Worm (Caenorhabditis elegans) whole organism, L2 larva: Measurements from ENCODE around the gene F20E11.7.

Source experiments
- C34F6.9 ChIP-seq: fragments of 150-350 bp; optimal IDR thresholded peaks from 2 replicates; lab custom pipeline; 2014; ENCODE audit warnings: missing biosample characterization, missing genetic modification characterization
- Y55F3AM.14 ChIP-seq: fragments of 200-800 bp; sonication (Bioruptor generic); optimal IDR thresholded peaks from 2 replicates; lab custom pipeline; 2018; ENCODE audit warnings: mild to moderate bottlenecking, missing genetic modification characterization, missing compliant biosample characterization
- ZK546.5 ChIP-seq: sonication (generic microtip); optimal IDR thresholded peaks from 2 replicates; lab custom pipeline; 2017; ENCODE audit warnings: missing biosample characterization, missing genetic modification characterization
- alr-1 ChIP-seq: fragments of 150-350 bp; optimal IDR thresholded peaks from 2 replicates; lab custom pipeline; 2014; ENCODE audit warnings: missing biosample characterization, missing genetic modification characterization
- aly-2 ChIP-seq: fragments of 150-350 bp; optimal IDR thresholded peaks from 2 replicates; lab custom pipeline; 2014; ENCODE audit warnings: missing biosample characterization, missing genetic modification characterization
- ama-1 ChIP-seq: fragments of 150-350 bp; optimal IDR thresholded peaks from 2 replicates; lab custom pipeline; 2018; ENCODE audit warnings: inconsistent platforms
- ceh-16 ChIP-seq: fragments of 150-350 bp; optimal IDR thresholded peaks from 2 replicates; lab custom pipeline; 2014; ENCODE audit warnings: missing biosample characterization, missing genetic modification characterization
- crh-2 ChIP-seq: sonication (generic microtip); optimal IDR thresholded peaks from 2 replicates; lab custom pipeline; 2017; ENCODE audit warnings: missing biosample characterization, missing genetic modification characterization
- dmd-4 ChIP-seq: sonication (generic microtip); optimal IDR thresholded peaks from 2 replicates; lab custom pipeline; 2017; ENCODE audit warnings: missing biosample characterization, missing genetic modification characterization
- egl-27 ChIP-seq: sonication (generic microtip); optimal IDR thresholded peaks from 3 replicates; lab custom pipeline; 2017; ENCODE audit warnings: missing biosample characterization, missing genetic modification reagents, missing genetic modification characterization
- elt-1 ChIP-seq: fragments of 150-350 bp; optimal IDR thresholded peaks from 2 replicates; lab custom pipeline; 2014; ENCODE audit warnings: missing biosample characterization, missing genetic modification characterization
- elt-3 ChIP-seq: sonication (generic microtip); optimal IDR thresholded peaks from 2 replicates; lab custom pipeline; 2017; ENCODE audit warnings: missing biosample characterization, missing genetic modification characterization
- fos-1 ChIP-seq: fragments of 150-350 bp; optimal IDR thresholded peaks from 2 replicates; lab custom pipeline; 2014; ENCODE audit warnings: missing biosample characterization, missing genetic modification characterization
- gmeb-1 ChIP-seq: fragments of 150-350 bp; optimal IDR thresholded peaks from 2 replicates; lab custom pipeline; 2014; ENCODE audit warnings: missing biosample characterization, missing genetic modification characterization
- lin-11 ChIP-seq: fragments of 150-350 bp; sonication (generic microtip); optimal IDR thresholded peaks from 2 replicates; lab custom pipeline; 2014; ENCODE audit warnings: missing biosample characterization, missing genetic modification characterization, inconsistent platforms, mixed read lengths
- lin-39 ChIP-seq: fragments of 150-350 bp; optimal IDR thresholded peaks from 2 replicates; lab custom pipeline; 2014; ENCODE audit warnings: missing biosample characterization, missing genetic modification reagents, missing genetic modification characterization
- mab-5 ChIP-seq: fragments of 150-350 bp; optimal IDR thresholded peaks from 2 replicates; lab custom pipeline; 2014; ENCODE audit warnings: missing biosample characterization, missing genetic modification characterization
- mdl-1 ChIP-seq, 2 experiments: fragments of 150-350 bp in 1 of 2; sonication (generic microtip) in 1 of 2; optimal IDR thresholded peaks; 2 replicates each; lab custom pipeline; 2017; ENCODE audit warnings: missing biosample characterization in 2 of 2, missing genetic modification characterization in 2 of 2
- nhr-129 ChIP-seq: fragments of 150-350 bp; optimal IDR thresholded peaks from 2 replicates; lab custom pipeline; 2014; ENCODE audit warnings: missing biosample characterization, missing genetic modification characterization
- nhr-21 ChIP-seq: fragments of 150-350 bp; optimal IDR thresholded peaks from 2 replicates; lab custom pipeline; 2014; ENCODE audit warnings: missing biosample characterization, missing genetic modification characterization
- nhr-23 ChIP-seq: fragments of 150-350 bp; optimal IDR thresholded peaks from 2 replicates; lab custom pipeline; 2014; ENCODE audit warnings: missing biosample characterization, missing genetic modification reagents, missing genetic modification characterization
- nhr-25 ChIP-seq: fragments of 150-350 bp; sonication (generic microtip); optimal IDR thresholded peaks from 3 replicates; lab custom pipeline; 2014; ENCODE audit warnings: missing biosample characterization, missing genetic modification characterization
- nhr-6 ChIP-seq: fragments of 150-350 bp; optimal IDR thresholded peaks from 2 replicates; lab custom pipeline; 2014; ENCODE audit warnings: missing biosample characterization, missing genetic modification characterization
- nhr-77 ChIP-seq: fragments of 150-350 bp; optimal IDR thresholded peaks from 2 replicates; lab custom pipeline; 2014; ENCODE audit warnings: missing biosample characterization, missing genetic modification characterization
- sem-4 ChIP-seq: fragments of 150-350 bp; optimal IDR thresholded peaks from 2 replicates; lab custom pipeline; 2014; ENCODE audit warnings: missing biosample characterization, missing genetic modification reagents, missing genetic modification characterization
- skn-1 ChIP-seq: sonication (generic microtip); optimal IDR thresholded peaks from 2 replicates; lab custom pipeline; 2017; ENCODE audit warnings: missing biosample characterization, missing genetic modification characterization
- sma-3 ChIP-seq: sonication (generic microtip); optimal IDR thresholded peaks from 2 replicates; lab custom pipeline; 2016; ENCODE audit warnings: missing genetic modification reagents, missing genetic modification characterization, missing compliant biosample characterization
- sma-9 ChIP-seq, 2 experiments: fragments of 150-350 bp in 1 of 2; sonication (generic microtip) in 1 of 2; optimal IDR thresholded peaks; 2 replicates each; lab custom pipeline; 2014 to 2016; ENCODE audit warnings: missing genetic modification characterization in 2 of 2, mild to moderate bottlenecking in 1 of 2, missing biosample characterization in 1 of 2, missing compliant biosample characterization in 1 of 2, missing genetic modification reagents in 1 of 2, moderate library complexity in 1 of 2
- snpc-4 ChIP-seq: fragments of 150-350 bp; optimal IDR thresholded peaks from 2 replicates; lab custom pipeline; 2014; ENCODE audit warnings: missing biosample characterization, missing genetic modification characterization
- unc-39 ChIP-seq: fragments of 150-350 bp; optimal IDR thresholded peaks from 2 replicates; lab custom pipeline; 2014; ENCODE audit warnings: missing biosample characterization, missing genetic modification characterization
- unc-55 ChIP-seq: fragments of 150-350 bp; sonication (generic microtip); optimal IDR thresholded peaks from 3 replicates; lab custom pipeline; 2014; ENCODE audit warnings: missing biosample characterization, missing genetic modification reagents, missing genetic modification characterization
- zag-1 ChIP-seq: fragments of 150-350 bp; optimal IDR thresholded peaks from 2 replicates; lab custom pipeline; 2014; ENCODE audit warnings: missing biosample characterization, missing genetic modification characterization
- ztf-11 ChIP-seq: sonication (generic microtip); optimal IDR thresholded peaks from 2 replicates; lab custom pipeline; 2017; ENCODE audit warnings: missing biosample characterization, missing genetic modification characterization
- ztf-4 ChIP-seq: fragments of 150-350 bp; optimal IDR thresholded peaks from 2 replicates; lab custom pipeline; 2014; ENCODE audit warnings: missing biosample characterization, missing genetic modification characterization

Gene F20E11.7

DNA sequence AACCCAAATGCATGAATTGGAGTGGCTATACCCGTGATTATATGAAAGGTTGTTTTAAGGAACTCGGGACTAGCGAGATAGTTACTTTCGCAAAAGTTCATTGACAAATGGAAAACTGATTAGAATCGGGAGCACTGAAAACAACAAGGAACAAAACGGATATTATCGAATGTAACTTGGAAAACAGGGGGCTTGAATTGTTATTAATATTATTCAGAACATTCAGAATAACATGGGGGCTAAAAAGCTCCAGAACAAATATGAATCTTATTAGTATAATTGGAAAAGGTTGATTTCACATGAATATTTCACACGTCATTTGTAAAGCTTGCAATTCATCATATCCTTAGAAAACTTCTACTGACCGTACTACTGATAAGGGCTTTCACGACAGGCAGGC is 7.2 kb downstream of the F20E11.7 start, which contains the start of gene srh-235:
Gene srh-235, minus strand, starts transcription at position 101 of the 400 bp plus-strand sequence.
- no peak for TF ChIP-seq crh-2 (tag; lab: Kevin White, UChicago)
- TF ChIP-seq ZK546.5 (tag; lab: Kevin White, UChicago), result no peak

DNA sequence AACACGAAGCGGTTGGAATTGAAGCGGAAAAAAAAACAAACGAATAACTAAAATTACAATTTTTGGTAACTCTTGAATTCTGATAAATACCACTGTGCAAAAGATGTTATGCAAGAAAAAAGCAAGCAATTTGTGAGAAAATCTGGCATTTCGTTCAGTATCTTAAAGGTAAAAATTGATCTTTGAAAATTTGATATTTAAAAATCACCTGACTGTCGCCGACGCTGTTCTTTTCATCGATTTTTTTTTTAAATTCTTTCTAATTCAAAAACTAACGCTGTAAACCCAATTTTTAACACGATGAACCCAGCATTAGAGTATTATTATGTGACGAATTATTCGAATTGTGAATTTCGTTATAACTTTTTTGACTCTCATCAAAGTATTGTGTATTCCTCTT is 9.3 kb downstream of the F20E11.7 start, which contains the start of gene srh-123:
Gene srh-123, plus strand, starts transcription at position 301 of the 400 bp plus-strand sequence.
- TF ChIP-seq ztf-11 (no peak), Y55F3AM.14 (GFP tag; lab: Kevin White, UChicago) (no peak), nhr-77 (tag; lab: Kevin White, UChicago) (no peak), nhr-23 (tag; lab: Kevin White, UChicago) (no peak), lin-11 (no peak), crh-2 (tag; lab: Kevin White, UChicago) (no peak), snpc-4 (no peak)

DNA sequence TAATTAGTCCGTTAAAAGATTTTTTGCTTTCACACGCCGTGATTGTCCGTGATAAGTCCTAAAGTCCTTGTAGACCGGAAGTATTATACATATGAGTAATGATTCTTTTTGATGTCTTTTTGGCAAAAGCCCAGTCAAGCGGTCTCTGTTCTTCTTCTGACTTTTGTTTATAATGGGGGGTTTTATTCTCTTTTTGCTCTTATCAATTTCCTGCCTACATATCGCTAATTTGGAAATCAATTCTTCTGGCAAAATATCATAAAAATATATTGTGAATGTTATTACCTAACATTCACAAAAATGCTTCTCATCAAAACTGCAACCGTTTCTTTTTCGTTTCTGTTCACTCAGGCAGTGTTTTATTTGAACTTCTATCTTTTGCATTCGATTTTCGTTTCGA is 12.1 kb downstream of the F20E11.7 start, which contains the start of gene srbc-61:
Gene srbc-61, plus strand, starts transcription at position 301 of the 400 bp plus-strand sequence.
- TF ChIP-seq nhr-25 (no peak), fos-1 (no peak), sem-4 (tag; lab: Kevin White, UChicago) (no peak), nhr-23 (tag; lab: Kevin White, UChicago) (no peak), nhr-129 (tag; lab: Kevin White, UChicago) (no peak), ceh-16 (no peak), mab-5 (tag; lab: Kevin White, UChicago) (no peak), dmd-4 (tag; lab: Kevin White, UChicago) (no peak), crh-2 (tag; lab: Kevin White, UChicago) (no peak), elt-3 (tag; lab: Kevin White, UChicago) (no peak), nhr-21 (tag; lab: Kevin White, UChicago) (no peak)

DNA sequence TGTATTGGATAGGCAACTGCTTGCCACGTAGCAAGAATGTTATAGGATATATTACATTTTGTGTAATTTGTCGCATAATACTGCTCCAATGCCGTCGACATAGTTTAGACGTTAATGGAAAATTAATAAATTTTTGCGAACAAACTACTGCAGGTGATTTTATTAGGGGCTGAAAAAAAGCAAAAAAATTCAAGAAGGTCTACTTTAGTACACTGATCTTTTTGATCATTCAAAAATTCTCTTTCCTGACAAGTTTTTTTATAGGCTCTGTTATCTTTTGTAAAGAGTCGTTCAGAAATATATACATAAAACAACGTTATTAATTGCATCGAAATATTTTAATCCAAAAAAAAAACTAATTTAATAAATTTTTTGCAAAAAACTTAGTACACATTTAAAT is 20.7 kb downstream of the F20E11.7 start, which contains the start of gene srh-111:
Gene srh-111, minus strand, starts transcription at position 101 of the 400 bp plus-strand sequence.
- no peak for TF ChIP-seq alr-1 (tag; lab: Kevin White, UChicago)
- no peak for TF ChIP-seq nhr-25
- TF ChIP-seq egl-27 (tag; lab: Kevin White, UChicago), result no peak

DNA sequence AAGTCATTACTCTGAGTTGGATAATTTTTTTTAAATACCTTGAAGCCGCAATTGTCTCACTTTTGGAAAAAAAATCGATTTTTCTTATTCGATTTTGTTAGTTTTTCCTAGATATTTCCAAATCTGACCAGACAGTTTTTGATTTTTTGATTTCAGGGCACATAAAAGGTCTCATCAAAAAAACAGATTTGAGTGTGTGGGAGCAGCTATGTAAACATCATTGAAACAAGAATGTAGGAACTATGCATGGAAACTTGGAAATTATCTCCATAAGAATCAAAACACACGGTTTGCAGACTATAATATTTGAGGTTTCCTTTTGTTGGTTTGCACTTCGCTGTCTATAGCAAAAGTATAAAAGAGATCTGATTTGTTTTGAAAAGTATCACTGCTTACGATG is 21.7 kb downstream of the F20E11.7 start, which contains the start of gene scl-24:
Gene scl-24, plus strand, starts transcription at position 301 of the 400 bp plus-strand sequence.
- TF ChIP-seq fos-1 (no peak), zag-1 (tag; lab: Kevin White, UChicago) (no peak), nhr-23 (tag; lab: Kevin White, UChicago) (no peak), unc-39 (tag; lab: Kevin White, UChicago) (no peak), elt-3 (tag; lab: Kevin White, UChicago) (no peak), sem-4 (tag; lab: Kevin White, UChicago) (no peak), crh-2 (tag; lab: Kevin White, UChicago) (no peak)

DNA sequence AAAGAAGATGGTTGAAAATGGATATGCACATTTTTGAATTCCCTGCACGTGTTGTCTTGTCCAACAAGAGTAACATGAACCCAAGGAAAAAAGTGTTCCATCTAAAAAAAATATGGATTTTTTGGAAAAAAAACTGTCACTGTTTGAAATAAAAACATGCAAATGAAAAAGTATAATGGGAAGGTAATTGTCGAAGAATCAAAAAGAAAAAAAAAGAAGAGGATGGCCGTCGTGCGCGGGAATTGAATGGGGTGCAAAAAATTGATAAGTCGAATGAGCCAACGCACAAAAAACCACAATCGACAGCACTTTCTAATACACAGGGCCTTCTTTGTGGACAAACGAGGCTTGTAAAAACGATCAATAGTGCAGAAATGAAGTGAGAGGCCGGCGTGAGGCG is 29.4 kb downstream of the F20E11.7 start, which contains the start of gene fbxa-102:
Gene fbxa-102, minus strand, starts transcription at position 101 of the 400 bp plus-strand sequence.
- no peak for TF ChIP-seq nhr-6

DNA sequence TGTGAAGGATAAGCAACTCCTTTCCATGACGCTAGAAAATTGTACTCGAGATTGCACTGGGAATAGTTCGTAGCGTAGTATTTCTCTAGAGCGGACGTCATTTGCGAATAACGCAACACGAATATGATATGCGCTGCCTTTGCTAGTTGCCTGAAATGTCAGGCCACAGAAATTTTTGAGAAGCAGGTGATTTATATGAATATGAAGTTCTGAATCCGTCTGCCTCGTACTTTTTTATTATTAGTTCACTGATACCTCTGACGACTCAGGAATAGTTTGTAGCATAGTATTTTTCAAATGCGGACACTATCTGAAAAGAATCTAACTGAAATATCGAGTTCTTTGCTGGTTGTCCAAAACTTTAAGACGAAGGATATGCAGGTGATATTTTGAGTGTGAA is 31.7 kb downstream of the F20E11.7 start, which contains the start of gene srh-118:
Gene srh-118, minus strand, starts transcription at position 101 of the 400 bp plus-strand sequence.
- TF ChIP-seq crh-2 (tag; lab: Kevin White, UChicago) (no peak), ama-1 (lab: Kevin White, UChicago) (no peak), lin-39 (no peak), nhr-23 (tag; lab: Kevin White, UChicago) (no peak), mdl-1 (tag; optimal IDR thresholded peaks at IDR 0.05; lab: Kevin White, UChicago) (no peak), skn-1 (tag; lab: Kevin White, UChicago) (no peak), C34F6.9 (tag; lab: Kevin White, UChicago) (no peak), nhr-21 (tag; lab: Kevin White, UChicago) (no peak), nhr-25 (no peak), aly-2 (no peak), ztf-4 (tag; lab: Kevin White, UChicago) (no peak), gmeb-1 (tag; lab: Kevin White, UChicago) (no peak), unc-55 (no peak), Y55F3AM.14 (GFP tag; lab: Kevin White, UChicago) (no peak), unc-39 (tag; lab: Kevin White, UChicago) (no peak), sma-3 (GFP tag; lab: Kevin White, UChicago) (no peak), alr-1 (tag; lab: Kevin White, UChicago) (no peak), elt-1 (tag; lab: Kevin White, UChicago) (no peak), sma-9 (GFP tag; optimal IDR thresholded peaks at IDR 0.05; lab: Kevin White, UChicago) (no peak), sma-9 (tag; optimal IDR thresholded peaks at IDR 0.05; lab: Kevin White, UChicago) (no peak)
